Fruit fly (Drosophila melanogaster) whole organism, adult: Measurements from ENCODE around the gene Rat1.

Experiments used
- cic ChIP-seq: fragments of 200-800 bp; sonication (Bioruptor generic); optimal IDR thresholded peaks from 2 replicates; lab custom pipeline; 2017; ENCODE audit warnings: missing biosample characterization, mild to moderate bottlenecking, missing genetic modification characterization, moderate library complexity
- pad ChIP-seq: fragments of 200-800 bp; sonication (Bioruptor generic); optimal IDR thresholded peaks from 3 replicates; lab custom pipeline; 2017; ENCODE audit warnings: missing biosample characterization, missing genetic modification characterization, mild to moderate bottlenecking, moderate library complexity, missing genetic modification reagents
- toe ChIP-seq: fragments of 200-800 bp; sonication (Bioruptor generic); optimal IDR thresholded peaks from 2 replicates; lab custom pipeline; 2016; ENCODE audit warnings: missing biosample characterization, missing genetic modification characterization

DNA sequence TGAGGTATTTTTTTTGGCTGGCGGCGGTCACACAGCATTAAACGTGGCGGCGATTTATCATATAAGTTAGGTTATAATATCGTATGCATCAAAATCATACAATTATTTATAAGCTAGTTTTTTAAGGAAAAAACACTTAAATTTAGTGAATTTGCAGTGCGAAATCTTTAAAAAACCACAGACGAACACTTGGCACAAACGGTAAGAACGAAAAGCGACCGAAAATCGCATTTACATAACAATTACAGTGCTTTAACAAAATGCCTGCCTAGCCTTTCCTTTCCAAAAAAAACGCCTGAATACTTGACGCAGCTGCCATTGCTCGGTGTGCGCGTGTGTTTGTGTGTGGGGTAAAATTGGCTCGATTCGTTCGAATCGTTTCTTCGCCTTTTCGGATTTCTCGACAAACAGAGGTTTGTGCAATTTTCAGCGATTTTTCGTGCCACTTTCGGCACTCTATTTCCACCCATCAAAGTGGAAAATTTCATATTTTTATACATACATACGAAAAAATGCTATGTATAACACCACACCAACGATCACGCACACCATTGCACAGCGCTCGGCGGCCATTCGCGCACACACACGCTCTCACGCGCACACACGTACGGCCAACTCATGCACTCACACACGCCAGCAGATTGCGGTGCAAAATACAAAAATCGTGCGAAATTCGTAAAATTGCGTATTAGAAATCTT, 12.9 kb downstream of the Rat1 start, which contains the start of gene Hrb27C:
- peak; percentile 55 for TF ChIP-seq cic
- TF ChIP-seq toe (GFP tag; lab: Kevin White, UChicago), result no peak
- no peak for TF ChIP-seq pad
